Worm (Caenorhabditis elegans): ENCODE data around the gene dpy-23.

The dpy-23 gene

DNA sequence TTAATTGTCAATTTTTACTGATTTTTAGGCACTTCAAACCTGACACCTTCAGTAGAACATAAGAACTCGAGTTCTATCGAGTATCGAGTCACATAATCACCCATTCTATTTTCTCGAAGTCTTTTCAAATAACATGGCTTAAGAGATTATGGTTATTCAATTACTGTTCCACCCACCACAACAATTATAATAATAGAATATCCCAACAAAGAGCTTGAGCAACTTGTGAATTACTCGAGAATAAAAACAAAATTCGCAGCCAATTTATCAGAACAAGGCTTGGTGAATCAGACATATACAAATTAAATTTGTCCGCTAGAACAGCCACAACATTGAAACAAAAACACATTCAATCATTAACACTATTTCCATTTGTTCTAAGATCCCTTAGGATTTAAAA, 35.1 kb downstream of the dpy-23 start:
- no peak for TF ChIP-seq unc-62 (GFP tag; optimal IDR thresholded peaks at IDR 0.05)

DNA sequence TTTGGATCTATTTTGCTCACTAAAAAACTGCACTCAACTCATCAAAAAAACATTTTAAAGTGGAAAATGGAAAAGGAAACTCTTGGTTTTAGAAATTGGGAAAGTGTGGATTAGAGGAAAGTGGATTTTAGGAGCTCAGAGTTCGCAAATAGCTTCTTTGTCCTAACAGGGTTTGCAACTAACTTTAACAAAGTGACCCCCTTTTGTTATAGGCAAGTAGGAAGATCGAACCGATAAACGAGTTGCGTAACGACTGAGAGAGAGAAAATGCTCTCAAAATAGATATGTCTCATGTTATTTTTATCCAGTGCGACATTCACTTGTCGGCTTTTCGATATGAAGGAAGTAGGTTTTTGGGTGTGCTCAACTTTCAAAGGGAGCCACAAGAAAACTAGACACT, 37.3 kb downstream of the dpy-23 start:
- TF ChIP-seq unc-62 (GFP tag; optimal IDR thresholded peaks at IDR 0.05): no peak

DNA sequence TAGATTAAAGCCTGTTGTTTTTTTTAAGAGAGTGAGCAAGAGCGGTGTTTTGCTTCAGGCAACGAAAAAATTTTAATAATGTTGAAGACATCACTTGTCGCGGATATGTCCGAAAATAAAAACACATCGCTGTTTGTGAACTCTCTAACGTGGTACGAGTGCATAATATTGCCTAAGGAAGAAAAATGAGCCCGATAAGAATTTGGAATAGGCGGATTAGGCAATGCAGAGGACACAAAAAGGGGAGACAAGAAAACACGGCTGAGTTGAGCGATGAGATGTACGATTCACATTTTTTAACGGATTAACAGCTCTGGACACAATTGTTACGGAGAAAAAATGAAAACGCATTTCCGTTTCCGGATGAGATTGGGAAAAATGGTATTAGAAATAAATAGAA, 38.2 kb downstream of the dpy-23 start:
- no peak for TF ChIP-seq unc-62 (GFP tag; optimal IDR thresholded peaks at IDR 0.05)

DNA sequence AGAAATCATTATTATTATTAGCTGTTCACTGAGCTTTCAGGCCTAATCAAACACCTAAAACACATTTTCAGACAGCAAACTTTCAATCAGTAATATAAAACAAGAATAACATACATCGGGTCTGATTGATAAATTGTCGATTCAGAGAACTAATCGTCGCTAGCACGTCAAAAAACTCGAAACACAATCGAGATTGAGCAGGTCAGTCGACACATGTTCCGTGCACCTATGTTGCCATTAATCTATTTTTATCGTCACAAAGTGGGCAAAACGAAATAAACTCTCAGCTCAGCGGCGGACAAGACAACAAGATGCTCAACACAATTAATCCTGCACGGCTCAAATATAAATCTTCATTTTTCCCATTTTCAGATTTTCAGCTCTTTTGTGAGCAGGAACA, 40.2 kb downstream of the dpy-23 start:
- no peak for TF ChIP-seq unc-62 (GFP tag; optimal IDR thresholded peaks at IDR 0.05)

DNA sequence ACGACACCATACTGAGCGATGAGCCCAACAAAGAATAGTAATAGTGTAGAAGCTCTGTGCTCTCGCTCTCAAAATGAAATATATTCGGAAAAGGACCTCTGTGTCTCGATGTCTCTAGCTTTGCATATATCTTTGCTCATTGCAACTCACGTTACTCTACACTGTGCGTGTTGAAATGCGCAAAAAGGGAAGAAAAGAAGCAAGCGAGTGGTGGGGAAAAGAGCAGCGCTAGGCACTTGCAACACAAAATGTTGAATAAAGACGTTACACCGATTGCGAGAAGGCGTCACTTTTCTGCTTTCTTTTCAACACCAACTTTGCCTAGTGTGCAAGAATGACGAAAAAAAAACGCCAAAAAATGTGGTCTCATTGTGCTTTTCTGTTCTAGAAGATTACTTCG, 45.4 kb downstream of the dpy-23 start:
- TF ChIP-seq unc-62 (GFP tag; optimal IDR thresholded peaks at IDR 0.05): no peak

DNA sequence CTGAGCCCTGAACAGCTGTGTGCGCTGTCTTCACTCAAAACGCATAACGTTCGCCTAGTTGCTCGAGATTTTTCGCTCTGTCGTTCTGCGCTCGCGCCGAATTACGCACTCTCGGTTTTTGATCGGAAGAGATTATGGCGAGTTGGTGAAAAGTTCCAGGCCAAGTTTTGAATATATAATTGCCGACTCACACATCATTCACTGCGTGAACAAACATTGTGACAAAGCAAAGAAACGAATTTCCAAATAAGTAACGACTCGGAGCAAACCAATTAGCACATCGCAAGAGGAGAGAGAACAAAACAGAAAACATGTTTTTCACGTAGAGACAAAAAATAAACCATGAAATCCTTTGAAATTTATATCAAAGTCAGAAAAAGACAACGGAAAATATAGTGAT, 46.2 kb downstream of the dpy-23 start:
- TF ChIP-seq unc-62 (GFP tag; optimal IDR thresholded peaks at IDR 0.05): no peak

DNA sequence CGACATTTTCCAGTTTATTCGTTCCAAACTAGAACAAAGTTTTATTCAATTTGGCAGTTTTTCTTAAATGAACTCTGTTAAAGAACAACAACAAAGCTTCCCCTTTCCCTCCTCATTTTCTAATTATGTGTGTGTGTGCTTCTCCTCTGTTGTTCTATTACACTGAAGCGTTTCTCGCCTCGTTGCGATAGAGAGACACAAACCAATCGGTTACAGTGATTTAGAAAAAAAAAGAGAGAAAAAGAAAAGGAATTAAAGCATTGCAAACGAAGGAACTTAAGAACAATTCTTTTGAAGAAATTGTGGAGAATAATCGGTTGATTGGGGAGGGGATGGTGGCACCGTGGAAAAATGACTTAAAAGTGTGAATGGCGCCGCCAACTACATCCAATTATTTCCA, 48.4 kb downstream of the dpy-23 start, which contains the start of gene cest-26:
TSS of gene cest-26 (minus strand) at position 101 of the 400 bp plus-strand sequence.
- TF ChIP-seq unc-62 (GFP tag; optimal IDR thresholded peaks at IDR 0.05): no peak

DNA sequence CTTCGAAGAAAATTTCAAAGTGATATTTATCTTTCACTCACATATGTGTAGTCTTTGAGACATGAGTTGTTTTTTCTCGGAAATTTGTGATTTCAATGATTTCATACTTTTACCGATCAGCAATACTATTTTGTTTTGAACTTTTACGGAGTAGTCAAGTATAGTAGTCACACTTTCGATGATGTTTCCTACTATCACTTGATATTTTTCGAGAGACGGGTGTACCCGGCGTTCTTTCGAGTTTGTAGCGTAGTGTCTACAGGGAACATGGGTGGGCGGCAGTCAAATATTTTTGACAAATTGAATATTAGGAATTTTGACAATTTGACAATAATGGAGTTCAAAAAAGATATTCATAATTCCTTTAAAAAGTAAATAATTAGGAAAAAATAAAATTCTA, 49.7 kb downstream of the dpy-23 start:
- TF ChIP-seq unc-62 (GFP tag; optimal IDR thresholded peaks at IDR 0.05): no peak

DNA sequence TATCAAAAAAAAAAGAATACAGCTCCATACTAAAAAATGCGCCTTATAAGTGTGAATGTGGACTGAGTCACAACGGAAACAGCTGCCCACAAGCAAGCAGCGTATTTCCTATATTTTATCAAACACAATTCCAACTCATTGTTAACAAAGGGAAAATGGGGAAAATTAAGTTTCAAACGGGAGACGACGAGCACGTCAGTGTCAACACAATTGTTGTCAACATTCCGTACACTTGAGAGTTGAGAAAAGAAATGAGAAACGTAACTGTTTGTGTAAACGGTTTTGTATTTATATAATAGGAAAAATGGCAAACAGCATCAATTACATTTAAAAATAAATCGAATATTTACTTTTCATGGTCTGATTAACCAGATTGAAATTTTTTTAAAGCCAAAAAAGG, 50.5 kb downstream of the dpy-23 start:
- TF ChIP-seq unc-62 (GFP tag; optimal IDR thresholded peaks at IDR 0.05): no peak

DNA sequence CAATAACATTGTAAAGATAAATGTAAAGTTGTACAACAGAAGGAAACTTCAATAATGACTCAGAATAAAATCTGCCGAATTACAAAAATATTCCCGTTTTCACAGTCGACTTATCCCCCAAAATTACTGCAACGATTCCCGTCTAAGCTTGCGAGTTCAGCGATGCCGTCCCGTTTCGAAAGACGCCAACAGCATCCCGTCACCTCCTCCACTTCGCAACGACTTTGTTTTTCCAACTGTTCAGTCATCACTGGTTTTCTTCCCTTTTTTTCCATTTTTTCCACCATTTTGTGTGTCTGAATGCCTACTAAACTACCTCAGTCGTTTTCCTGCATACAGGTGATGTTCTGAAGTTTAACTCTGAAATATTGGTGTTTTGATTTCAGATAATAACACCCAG, 51.5 kb downstream of the dpy-23 start, which contains the start of gene F15A8.1:
TSS of gene F15A8.1 (plus strand) at position 301 of the 400 bp plus-strand sequence.
- TF ChIP-seq unc-62 (GFP tag; optimal IDR thresholded peaks at IDR 0.05): no peak

All from whole organism, dauer.